Fruit fly (Drosophila melanogaster) whole organism, wandering third instar larva: ENCODE results near the gene CG32369.

Source experiments
- CrebA ChIP-seq: fragments of 200-800 bp; sonication (Bioruptor generic); optimal IDR thresholded peaks from 2 replicates; lab custom pipeline; 2016; ENCODE audit warnings: missing biosample characterization, mild to moderate bottlenecking, missing genetic modification characterization, borderline replicate concordance
- Jra ChIP-seq: sonication (Bioruptor generic); optimal IDR thresholded peaks from 2 replicates; lab custom pipeline; 2016; ENCODE audit warnings: missing biosample characterization, missing genetic modification characterization
- pan ChIP-seq: fragments of >200 bp; optimal IDR thresholded peaks from 2 replicates; lab custom pipeline; 2017
- woc ChIP-seq: sonication (Bioruptor generic); optimal IDR thresholded peaks from 2 replicates; lab custom pipeline; 2016; ENCODE audit warnings: missing biosample characterization, mild to moderate bottlenecking, missing genetic modification characterization

dm6 chr3L:7806503-7807216 lies 3.0 kb downstream of the CG32369 start:
- TF ChIP-seq pan (no peak), Jra (GFP tag; lab: Kevin White, UChicago) (no peak), CrebA (GFP tag; lab: Kevin White, UChicago) (no peak), woc (GFP tag; lab: Kevin White, UChicago) (no peak)
